Worm (Caenorhabditis elegans) whole organism, L4/young adult: ENCODE measurements around the gene srx-50.

Experiments
- W03F9.2 ChIP-seq: fragments of 150-350 bp; optimal IDR thresholded peaks from 2 replicates; lab custom pipeline; 2014; ENCODE audit warnings: missing biosample characterization, missing genetic modification characterization
- dao-5 ChIP-seq: sonication (generic microtip); optimal IDR thresholded peaks from 2 replicates; lab custom pipeline; 2016; ENCODE audit warnings: missing genotype, missing genetic modification characterization, moderate library complexity, missing compliant biosample characterization
- him-1 ChIP-seq: sonication (generic microtip); optimal IDR thresholded peaks from 2 replicates; lab custom pipeline; 2016; ENCODE audit warnings: missing genotype, missing genetic modification reagents, missing genetic modification characterization, missing compliant biosample characterization

- TF ChIP-seq him-1 (no peak), W03F9.2 (no peak), dao-5 (tag; lab: Kevin White, UChicago) (no peak)
Measured at ce11 chrIV:7017123-7017674, 40.6 kb upstream of the srx-50 start, which contains the start of gene gldi-4.
